Fruit fly (Drosophila melanogaster) S2 (cell line): Measurements from ENCODE around the gene Pex19.

Source experiments
- CG8478 ChIP-seq: fragments of >200 bp; optimal IDR thresholded peaks from 2 replicates; lab custom pipeline; 2018
- CTCF ChIP-seq, 2 experiments: fragments of >200 bp; optimal IDR thresholded peaks; 2 replicates each; lab custom pipeline; 2018

- TF ChIP-seq CG8478 (lab: Kevin White, UChicago) (no peak), CTCF (optimal IDR thresholded peaks at IDR 0.05; lab: Kevin White, UChicago) (no peak)
Measured at dm6 chr2L:12075850-12076249, 15.8 kb upstream of the Pex19 start, which contains the start of gene CG14947.
